In genomic region chr3L:7988828-7989673, dm6 we compare ENCODE assay signal across 3 fruit fly cellular contexts.
A peak's percentile ranks its signal among the peaks of the same experiment; 100 is the strongest.
TF ChIP-seq lines count a peak whose summit lies in the region.

No protein-coding gene starts in this region.

TF ChIP-seq in whole organism, embryonic, 481 proteins besides CTCF, POLR2A, EP300 and RAD21 (continued from another document and continues in another):
- no peak for TF ChIP-seq h (optimal IDR thresholded peaks at IDR 0.05; lab: Kevin White, UChicago)
- TF ChIP-seq E2f2 (GFP tag; IDR thresholded peaks at IDR 0.05; lab: Robert Waterston, UW) = peak; percentile 22; the same call in 1 of the 2 replicates
- peak; percentile 21 for TF ChIP-seq NC2α (GFP tag; optimal IDR thresholded peaks at IDR 0.05; lab: Kevin White, UChicago)
- peak; percentile 6 to 70 for TF ChIP-seq chif (GFP tag; optimal IDR thresholded peaks at IDR 0.05; lab: Kevin White, UChicago)
- no peak for TF ChIP-seq fru (optimal IDR thresholded peaks at IDR 0.05; lab: Kevin White, UChicago)
- TF ChIP-seq ro (GFP tag; IDR thresholded peaks at IDR 0.05; lab: Robert Waterston, UW) = peak; percentile 31; the same call in 1 of the 2 replicates
- peak; percentile 72 for TF ChIP-seq CG11695 (GFP tag; IDR thresholded peaks at IDR 0.05; lab: Robert Waterston, UW)
- no peak for TF ChIP-seq Mes4 (GFP tag; optimal IDR thresholded peaks at IDR 0.05; lab: Kevin White, UChicago)
- TF ChIP-seq scrt (GFP tag; optimal IDR thresholded peaks at IDR 0.05; lab: Kevin White, UChicago) = peak; percentile 38
- peak; percentile 42; the same call in 1 of the 2 replicates for TF ChIP-seq CG14441 (GFP tag; IDR thresholded peaks at IDR 0.05; lab: Robert Waterston, UW)
- TF ChIP-seq CG15269 (tag; optimal IDR thresholded peaks at IDR 0.05; lab: Kevin White, UChicago) = peak; percentile 34
- TF ChIP-seq CG11723 (GFP tag; optimal IDR thresholded peaks at IDR 0.05; lab: Kevin White, UChicago) = peak; percentile 62
- peak; percentile 48; the same call in 1 of the 2 replicates for TF ChIP-seq Rfx (GFP tag; IDR thresholded peaks at IDR 0.05; lab: Robert Waterston, UW)
- peak; percentile 87 for TF ChIP-seq zf30C (GFP tag; optimal IDR thresholded peaks at IDR 0.05; lab: Kevin White, UChicago)
- TF ChIP-seq CG32772 (GFP tag; IDR thresholded peaks at IDR 0.05; lab: Robert Waterston, UW) = peak; percentile 66
- TF ChIP-seq CG31441 (GFP tag; IDR thresholded peaks at IDR 0.05; lab: Robert Waterston, UW) = peak; percentile 84
- TF ChIP-seq CG1233 (GFP tag; optimal IDR thresholded peaks at IDR 0.05; lab: Kevin White, UChicago) = peak; percentile 68
- no peak for TF ChIP-seq mld (GFP tag; IDR thresholded peaks at IDR 0.05; lab: Robert Waterston, UW; ENCODE audit: partially characterized antibody)
- no peak for TF ChIP-seq psq (GFP tag; optimal IDR thresholded peaks at IDR 0.05; lab: Kevin White, UChicago)
- peak; percentile 90 for TF ChIP-seq trem (tag; optimal IDR thresholded peaks at IDR 0.05; lab: Kevin White, UChicago)
- TF ChIP-seq CG18599 (GFP tag; optimal IDR thresholded peaks at IDR 0.05; lab: Kevin White, UChicago) = peak; percentile 55
- TF ChIP-seq CG4854 (GFP tag; optimal IDR thresholded peaks at IDR 0.05; lab: Kevin White, UChicago) = peak; percentile 7
- TF ChIP-seq gcm (GFP tag; optimal IDR thresholded peaks at IDR 0.05; lab: Kevin White, UChicago) = peak; percentile 74
- TF ChIP-seq CG6254 (GFP tag; optimal IDR thresholded peaks at IDR 0.05; lab: Kevin White, UChicago) = peak; percentile 69
- TF ChIP-seq Drgx (GFP tag; IDR thresholded peaks at IDR 0.05; lab: Robert Waterston, UW) = 0 out of 2 replicates have a peak, but pooled peaks have one; percentile 24
- TF ChIP-seq CG6765 (GFP tag; optimal IDR thresholded peaks at IDR 0.05; lab: Kevin White, UChicago) = peak; percentile 14
- TF ChIP-seq CG8290 (GFP tag; optimal IDR thresholded peaks at IDR 0.05; lab: Kevin White, UChicago) = peak; percentile 55
- no peak for TF ChIP-seq CG8290 (tag; optimal IDR thresholded peaks at IDR 0.05; lab: Kevin White, UChicago)
- peak; percentile 31 for TF ChIP-seq NK7.1 (GFP tag; optimal IDR thresholded peaks at IDR 0.05; lab: Kevin White, UChicago)
- peak; percentile 13 for TF ChIP-seq Atf3 (GFP tag; optimal IDR thresholded peaks at IDR 0.05; lab: Kevin White, UChicago)
- TF ChIP-seq CG30020 (tag; optimal IDR thresholded peaks at IDR 0.05; lab: Kevin White, UChicago) = peak; percentile 19
- TF ChIP-seq ranshi (GFP tag; IDR thresholded peaks at IDR 0.05; lab: Robert Waterston, UW) = no peak
- no peak for TF ChIP-seq sr (GFP tag; IDR thresholded peaks at IDR 0.05; lab: Robert Waterston, UW)
- peak in 1 of 2 experiments; percentile 64 for TF ChIP-seq Hr51 (GFP tag; optimal IDR thresholded peaks at IDR 0.05; lab: Kevin White, UChicago)
- TF ChIP-seq CG1602 (GFP tag; optimal IDR thresholded peaks at IDR 0.05; lab: Kevin White, UChicago) = peak; percentile 55
- TF ChIP-seq exex (tag; optimal IDR thresholded peaks at IDR 0.05; lab: Kevin White, UChicago) = peak; percentile 41
- peak; percentile 72 for TF ChIP-seq CG33557 (GFP tag; optimal IDR thresholded peaks at IDR 0.05; lab: Kevin White, UChicago)
- TF ChIP-seq CG7786 (GFP tag; optimal IDR thresholded peaks at IDR 0.05; lab: Kevin White, UChicago) = no peak
- TF ChIP-seq caup (GFP tag; optimal IDR thresholded peaks at IDR 0.05; lab: Kevin White, UChicago; ENCODE audit: severe bottlenecking) = peak; percentile 9
- no peak for TF ChIP-seq CG34224 (GFP tag; IDR thresholded peaks at IDR 0.05; lab: Robert Waterston, UW; ENCODE audit: partially characterized antibody)
- TF ChIP-seq Eip74EF (GFP tag; optimal IDR thresholded peaks at IDR 0.05; lab: Kevin White, UChicago) = peak in 1 of 2 experiments; percentile 60
- no peak for TF ChIP-seq D (optimal IDR thresholded peaks at IDR 0.05; lab: Kevin White, UChicago)
- TF ChIP-seq D (GFP tag; optimal IDR thresholded peaks at IDR 0.05; lab: Kevin White, UChicago) = peak; percentile 85

TF ChIP-seq in whole organism, prepupa, 60 proteins besides CTCF, POLR2A, EP300 and RAD21 (continued from another document):
- peak; percentile 7 for TF ChIP-seq CG16779 (tag; optimal IDR thresholded peaks at IDR 0.05; lab: Kevin White, UChicago)
- TF ChIP-seq CG15336 (GFP tag; IDR thresholded peaks at IDR 0.05; lab: Robert Waterston, UW) = peak; percentile 59
- TF ChIP-seq Gug (GFP tag; IDR thresholded peaks at IDR 0.05; lab: Robert Waterston, UW) = peak; percentile 25; the same call in 1 of the 2 replicates
- TF ChIP-seq fd59A (GFP tag; optimal IDR thresholded peaks at IDR 0.05; lab: Kevin White, UChicago) = peak; percentile 20
- peak; percentile 92 for TF ChIP-seq Eip78C (GFP tag; lab: Kevin White, UChicago)
- TF ChIP-seq Hr39 (GFP tag; optimal IDR thresholded peaks at IDR 0.05; lab: Kevin White, UChicago) = peak; percentile 11
- TF ChIP-seq CG11762 (GFP tag; optimal IDR thresholded peaks at IDR 0.05; lab: Kevin White, UChicago; ENCODE audit: insufficient read depth) = peak; percentile 54
- no peak for TF ChIP-seq dac (GFP tag; optimal IDR thresholded peaks at IDR 0.05; lab: Kevin White, UChicago)
- peak; percentile 56 for TF ChIP-seq OdsH (GFP tag; optimal IDR thresholded peaks at IDR 0.05; lab: Kevin White, UChicago)
- TF ChIP-seq lz (GFP tag; optimal IDR thresholded peaks at IDR 0.05; lab: Kevin White, UChicago) = peak; percentile 20
- TF ChIP-seq Smox (GFP tag; optimal IDR thresholded peaks at IDR 0.05; lab: Kevin White, UChicago) = peak; percentile 19
- peak; percentile 67 for TF ChIP-seq CG6808 (GFP tag; optimal IDR thresholded peaks at IDR 0.05; lab: Kevin White, UChicago)
- peak; percentile 18 to 31 for TF ChIP-seq ss (GFP tag; optimal IDR thresholded peaks at IDR 0.05; lab: Kevin White, UChicago)
- peak; percentile 65 for TF ChIP-seq Ets96B (tag; optimal IDR thresholded peaks at IDR 0.05; lab: Kevin White, UChicago)
- peak; percentile 59 for TF ChIP-seq CG10631 (GFP tag; optimal IDR thresholded peaks at IDR 0.05; lab: Kevin White, UChicago)
- TF ChIP-seq Eip75B (GFP tag; optimal IDR thresholded peaks at IDR 0.05; lab: Kevin White, UChicago) = peak; percentile 61
- TF ChIP-seq Hr38 (GFP tag; optimal IDR thresholded peaks at IDR 0.05; lab: Kevin White, UChicago) = no peak
- peak; percentile 43 for TF ChIP-seq cyc (GFP tag; optimal IDR thresholded peaks at IDR 0.05; lab: Kevin White, UChicago)
- peak; percentile 55 for TF ChIP-seq Met (GFP tag; optimal IDR thresholded peaks at IDR 0.05; lab: Kevin White, UChicago)
- peak; percentile 72 for TF ChIP-seq CG3919 (GFP tag; optimal IDR thresholded peaks at IDR 0.05; lab: Kevin White, UChicago)
- TF ChIP-seq CG31627 (GFP tag; optimal IDR thresholded peaks at IDR 0.05; lab: Kevin White, UChicago) = peak; percentile 15
- no peak for TF ChIP-seq CG6163 (GFP tag; IDR thresholded peaks at IDR 0.05; lab: Robert Waterston, UW)
- TF ChIP-seq CG7368 (GFP tag; optimal IDR thresholded peaks at IDR 0.05; lab: Kevin White, UChicago) = peak; percentile 29
- peak; percentile 58; the same call in 2 of the 3 replicates for TF ChIP-seq CG8119 (GFP tag; IDR thresholded peaks at IDR 0.05; lab: Robert Waterston, UW)
- peak; percentile 1 for TF ChIP-seq CG6854 (GFP tag; optimal IDR thresholded peaks at IDR 0.05; lab: Kevin White, UChicago)
- peak; percentile 47 for TF ChIP-seq spab (GFP tag; optimal IDR thresholded peaks at IDR 0.05; lab: Kevin White, UChicago)
- TF ChIP-seq CG4318 (GFP tag; optimal IDR thresholded peaks at IDR 0.05; lab: Kevin White, UChicago) = peak; percentile 22
- TF ChIP-seq Lpt (GFP tag; optimal IDR thresholded peaks at IDR 0.05; lab: Kevin White, UChicago) = peak; percentile 51
- TF ChIP-seq CG32006 (GFP tag; optimal IDR thresholded peaks at IDR 0.05; lab: Kevin White, UChicago) = peak; percentile 76
- peak; percentile 50 for TF ChIP-seq pdm3 (GFP tag; optimal IDR thresholded peaks at IDR 0.05; lab: Kevin White, UChicago)
- peak; percentile 50 for TF ChIP-seq Sox14 (GFP tag; optimal IDR thresholded peaks at IDR 0.05; lab: Kevin White, UChicago)
- TF ChIP-seq fd85E (GFP tag; optimal IDR thresholded peaks at IDR 0.05; lab: Kevin White, UChicago) = no peak
- no peak for TF ChIP-seq CG1621 (tag; optimal IDR thresholded peaks at IDR 0.05; lab: Kevin White, UChicago)
- TF ChIP-seq Hr4 (GFP tag; optimal IDR thresholded peaks at IDR 0.05; lab: Kevin White, UChicago) = peak; percentile 57
TF ChIP-seq in whole organism, prepupa: peak in this region for 45.

TF ChIP-seq in whole organism, wandering third instar larva, 38 proteins besides CTCF, POLR2A, EP300 and RAD21 (continued from another document):
- no peak for TF ChIP-seq CG32264 (GFP tag; optimal IDR thresholded peaks at IDR 0.05; lab: Kevin White, UChicago)
- no peak for TF ChIP-seq Rel (GFP tag; optimal IDR thresholded peaks at IDR 0.05; lab: Kevin White, UChicago)
- TF ChIP-seq Rel (tag; optimal IDR thresholded peaks at IDR 0.05; lab: Kevin White, UChicago) = no peak
- TF ChIP-seq Myc (optimal IDR thresholded peaks at IDR 0.05; lab: Kevin White, UChicago) = no peak
- peak; percentile 27 for TF ChIP-seq rgr (GFP tag; optimal IDR thresholded peaks at IDR 0.05; lab: Kevin White, UChicago)
- TF ChIP-seq woc (GFP tag; optimal IDR thresholded peaks at IDR 0.05; lab: Kevin White, UChicago) = peak; percentile 16
